Worm (Caenorhabditis elegans): ENCODE measurements around the gene grl-4.

grl-4 gene

ce11 chrIV:7310410-7310809, at the start of gene grl-4:
TSS of gene grl-4 (minus strand) at chrIV:7310760.
- TF ChIP-seq ham-2 (GFP tag; optimal IDR thresholded peaks at IDR 0.05) = no peak
- no peak for TF ChIP-seq sem-2 (GFP tag; optimal IDR thresholded peaks at IDR 0.05)
- TF ChIP-seq sptf-1 (tag; optimal IDR thresholded peaks at IDR 0.05) = peak; percentile 5
- TF ChIP-seq zip-8 (tag; optimal IDR thresholded peaks at IDR 0.05) = no peak
- TF ChIP-seq mls-2 (tag; optimal IDR thresholded peaks at IDR 0.05) = no peak

- TF ChIP-seq nhr-76 (tag; optimal IDR thresholded peaks at IDR 0.05) (no peak), mep-1 (tag; optimal IDR thresholded peaks at IDR 0.05) (no peak), nhr-12 (tag; optimal IDR thresholded peaks at IDR 0.05) (no peak), mab-5 (tag; optimal IDR thresholded peaks at IDR 0.05) (no peak), flh-1 (GFP tag; optimal IDR thresholded peaks at IDR 0.05) (no peak), ztf-11 (tag; optimal IDR thresholded peaks at IDR 0.05) (no peak)
Observed at ce11 chrIV:7346751-7347150, 36.2 kb upstream of the grl-4 start, which contains the start of gene daf-42. TSS of gene daf-42 (minus strand) at chrIV:7346851.

ce11 chrIV:7344020-7344419, 33.5 kb upstream of the grl-4 start:
- TF ChIP-seq sptf-1 (tag; optimal IDR thresholded peaks at IDR 0.05) (no peak), pha-4 (tag; optimal IDR thresholded peaks at IDR 0.05) (no peak), zip-8 (tag; optimal IDR thresholded peaks at IDR 0.05) (no peak), mab-5 (tag; optimal IDR thresholded peaks at IDR 0.05) (no peak), cnd-1 (tag; optimal IDR thresholded peaks at IDR 0.05) (no peak), lin-13 (tag; optimal IDR thresholded peaks at IDR 0.05) (no peak), elt-3 (tag; optimal IDR thresholded peaks at IDR 0.05) (no peak), elt-1 (tag; optimal IDR thresholded peaks at IDR 0.05; ENCODE audit: borderline replicate concordance, insufficient read depth) (no peak), lsy-2 (tag; optimal IDR thresholded peaks at IDR 0.05) (no peak), hlh-1 (tag; optimal IDR thresholded peaks at IDR 0.05) (no peak), nhr-28 (tag; optimal IDR thresholded peaks at IDR 0.05) (no peak), ces-1 (GFP tag; optimal IDR thresholded peaks at IDR 0.05) (no peak), M03D4.4 (tag; optimal IDR thresholded peaks at IDR 0.05) (no peak), nhr-76 (tag; optimal IDR thresholded peaks at IDR 0.05) (no peak), sem-2 (GFP tag; optimal IDR thresholded peaks at IDR 0.05) (no peak), snpc-4 (tag; optimal IDR thresholded peaks at IDR 0.05) (no peak), ceh-83 (GFP tag; optimal IDR thresholded peaks at IDR 0.05) (no peak), nhr-12 (tag; optimal IDR thresholded peaks at IDR 0.05) (no peak)

- TF ChIP-seq flh-1 (GFP tag; optimal IDR thresholded peaks at IDR 0.05) = no peak
Observed at ce11 chrIV:7342144-7342543, 31.6 kb upstream of the grl-4 start.

ce11 chrIV:7339095-7339494, 28.5 kb upstream of the grl-4 start:
- TF ChIP-seq ces-1 (GFP tag; optimal IDR thresholded peaks at IDR 0.05) (no peak), drap-1 (GFP tag; optimal IDR thresholded peaks at IDR 0.05) (no peak), lsy-2 (tag; optimal IDR thresholded peaks at IDR 0.05) (no peak), ceh-83 (GFP tag; optimal IDR thresholded peaks at IDR 0.05) (no peak), sem-2 (GFP tag; optimal IDR thresholded peaks at IDR 0.05) (no peak), cnd-1 (tag; optimal IDR thresholded peaks at IDR 0.05) (no peak), unc-39 (tag; optimal IDR thresholded peaks at IDR 0.05) (no peak), flh-1 (GFP tag; optimal IDR thresholded peaks at IDR 0.05) (no peak)

ce11 chrIV:7338042-7338441, 27.5 kb upstream of the grl-4 start:
- TF ChIP-seq unc-62 (GFP tag; optimal IDR thresholded peaks at IDR 0.05) (no peak), ceh-43 (GFP tag; optimal IDR thresholded peaks at IDR 0.05) (no peak), ztf-11 (tag; optimal IDR thresholded peaks at IDR 0.05) (no peak), ceh-39 (tag; optimal IDR thresholded peaks at IDR 0.05) (no peak), pha-4 (tag; optimal IDR thresholded peaks at IDR 0.05) (no peak), flh-1 (GFP tag; optimal IDR thresholded peaks at IDR 0.05) (no peak), unc-39 (tag; optimal IDR thresholded peaks at IDR 0.05) (no peak), sem-2 (GFP tag; optimal IDR thresholded peaks at IDR 0.05) (no peak), snpc-4 (tag; optimal IDR thresholded peaks at IDR 0.05) (no peak), zip-8 (tag; optimal IDR thresholded peaks at IDR 0.05) (no peak), nhr-76 (tag; optimal IDR thresholded peaks at IDR 0.05) (no peak), nhr-12 (tag; optimal IDR thresholded peaks at IDR 0.05) (no peak), ces-1 (GFP tag; optimal IDR thresholded peaks at IDR 0.05) (no peak), M03D4.4 (tag; optimal IDR thresholded peaks at IDR 0.05) (no peak), ham-2 (GFP tag; optimal IDR thresholded peaks at IDR 0.05) (no peak)

ce11 chrIV:7332695-7333094, 22.1 kb upstream of the grl-4 start, which contains the start of gene ocr-4:
TSS of gene ocr-4 (minus strand) at chrIV:7332795.
- TF ChIP-seq tbx-8 (GFP tag; optimal IDR thresholded peaks at IDR 0.05) = no peak
- no peak for TF ChIP-seq unc-62 (GFP tag; optimal IDR thresholded peaks at IDR 0.05)
- no peak for TF ChIP-seq ceh-83 (GFP tag; optimal IDR thresholded peaks at IDR 0.05)
- TF ChIP-seq sem-2 (GFP tag; optimal IDR thresholded peaks at IDR 0.05) = no peak
- no peak for TF ChIP-seq M03D4.4 (tag; optimal IDR thresholded peaks at IDR 0.05)
- TF ChIP-seq nhr-28 (tag; optimal IDR thresholded peaks at IDR 0.05) = no peak
- TF ChIP-seq blmp-1 (tag; optimal IDR thresholded peaks at IDR 0.05) = no peak
- TF ChIP-seq cnd-1 (tag; optimal IDR thresholded peaks at IDR 0.05) = no peak
- no peak for TF ChIP-seq lin-32 (GFP tag; optimal IDR thresholded peaks at IDR 0.05)
- TF ChIP-seq ces-1 (GFP tag; optimal IDR thresholded peaks at IDR 0.05) = no peak
- no peak for TF ChIP-seq sptf-1 (tag; optimal IDR thresholded peaks at IDR 0.05)
- no peak for TF ChIP-seq nhr-237 (tag; optimal IDR thresholded peaks at IDR 0.05)
- no peak for TF ChIP-seq mls-2 (tag; optimal IDR thresholded peaks at IDR 0.05)
- no peak for TF ChIP-seq pha-4 (tag; optimal IDR thresholded peaks at IDR 0.05)

Measured in whole organism, mixed stage, embryonic.